Worm (Caenorhabditis elegans) whole organism, young adult: ENCODE results near the gene C34D4.2.

Experiments used
- F33H1.4 ChIP-seq: fragments of 200-800 bp; sonication (Bioruptor generic); IDR thresholded peaks from 2 replicates; pipeline ENCODE4 v1.3.6; 2022; ENCODE audit warnings: missing genetic modification reagents, missing genetic modification characterization, missing compliant biosample characterization
- ceh-79 ChIP-seq: sonication (generic microtip); optimal IDR thresholded peaks from 2 replicates; lab custom pipeline; 2017; ENCODE audit warnings: mild to moderate bottlenecking, missing genetic modification characterization, missing compliant biosample characterization
- egrh-3 ChIP-seq: fragments of 200-800 bp; sonication (Bioruptor generic); IDR thresholded peaks from 2 replicates; pipeline ENCODE4 v1.3.6; 2022; ENCODE audit warnings: missing genetic modification reagents, missing genetic modification characterization, missing compliant biosample characterization
- lin-26 ChIP-seq: fragments of 200-800 bp; sonication (Bioruptor generic); IDR thresholded peaks from 2 replicates; pipeline ENCODE4 v1.3.6; 2022; ENCODE audit warnings: missing genetic modification reagents, missing genetic modification characterization, missing compliant biosample characterization
- xnd-1 ChIP-seq: sonication (generic microtip); optimal IDR thresholded peaks from 2 replicates; lab custom pipeline; 2016; ENCODE audit warnings: missing genotype, missing genetic modification reagents, missing genetic modification characterization, missing compliant biosample characterization
- zim-3 ChIP-seq: sonication (generic microtip); optimal IDR thresholded peaks from 2 replicates; lab custom pipeline; 2017; ENCODE audit warnings: mild to moderate bottlenecking, missing genetic modification characterization, moderate library complexity, missing compliant biosample characterization

ce11 chrIV:7186756-7187155 lies 32.3 kb downstream of the C34D4.2 start, which contains the start of gene str-249:
- no peak for TF ChIP-seq egrh-3 (GFP tag; lab: Robert Waterston, UW)
- TF ChIP-seq zim-3 (tag; lab: Kevin White, UChicago): no peak
- no peak for TF ChIP-seq lin-26 (GFP tag; lab: Robert Waterston, UW)
- TF ChIP-seq F33H1.4 (GFP tag; lab: Robert Waterston, UW): no peak
- TF ChIP-seq xnd-1 (tag; lab: Kevin White, UChicago): no peak
- no peak for TF ChIP-seq ceh-79 (tag; lab: Kevin White, UChicago)
